Worm (Caenorhabditis elegans) whole organism, L2 larva: ENCODE measurements around the gene egl-27.
A peak's percentile ranks its signal among the peaks of the same experiment; 100 is the strongest.

Experiments used
- C34F6.9 ChIP-seq: fragments of 150-350 bp; optimal IDR thresholded peaks from 2 replicates; lab custom pipeline; 2014; ENCODE audit warnings: missing biosample characterization, missing genetic modification characterization
- F13H6.1 ChIP-seq: sonication (generic microtip); optimal IDR thresholded peaks from 2 replicates; lab custom pipeline; 2016; ENCODE audit warnings: missing genetic modification characterization, missing compliant biosample characterization
- R02D3.7 ChIP-seq: fragments of 150-350 bp; optimal IDR thresholded peaks from 2 replicates; lab custom pipeline; 2014; ENCODE audit warnings: missing biosample characterization, missing genetic modification characterization
- Y55F3AM.14 ChIP-seq: fragments of 200-800 bp; sonication (Bioruptor generic); optimal IDR thresholded peaks from 2 replicates; lab custom pipeline; 2018; ENCODE audit warnings: mild to moderate bottlenecking, missing genetic modification characterization, missing compliant biosample characterization
- ZK546.5 ChIP-seq: sonication (generic microtip); optimal IDR thresholded peaks from 2 replicates; lab custom pipeline; 2017; ENCODE audit warnings: missing biosample characterization, missing genetic modification characterization
- alr-1 ChIP-seq: fragments of 150-350 bp; optimal IDR thresholded peaks from 2 replicates; lab custom pipeline; 2014; ENCODE audit warnings: missing biosample characterization, missing genetic modification characterization
- aly-2 ChIP-seq: fragments of 150-350 bp; optimal IDR thresholded peaks from 2 replicates; lab custom pipeline; 2014; ENCODE audit warnings: missing biosample characterization, missing genetic modification characterization
- ama-1 ChIP-seq: fragments of 150-350 bp; optimal IDR thresholded peaks from 2 replicates; lab custom pipeline; 2018; ENCODE audit warnings: inconsistent platforms
- blmp-1 ChIP-seq: sonication (generic microtip); optimal IDR thresholded peaks from 2 replicates; lab custom pipeline; 2017; ENCODE audit warnings: missing genetic modification characterization, mild to moderate bottlenecking, missing compliant biosample characterization, antibody characterized with exemption, moderate library complexity; ENCODE audit not compliant: insufficient read depth
- ceh-16 ChIP-seq: fragments of 150-350 bp; optimal IDR thresholded peaks from 2 replicates; lab custom pipeline; 2014; ENCODE audit warnings: missing biosample characterization, missing genetic modification characterization
- ceh-82 ChIP-seq: fragments of 150-350 bp; optimal IDR thresholded peaks from 2 replicates; lab custom pipeline; 2014; ENCODE audit warnings: missing biosample characterization, missing genetic modification characterization
- crh-2 ChIP-seq: sonication (generic microtip); optimal IDR thresholded peaks from 2 replicates; lab custom pipeline; 2017; ENCODE audit warnings: missing biosample characterization, missing genetic modification characterization
- dmd-4 ChIP-seq: sonication (generic microtip); optimal IDR thresholded peaks from 2 replicates; lab custom pipeline; 2017; ENCODE audit warnings: missing biosample characterization, missing genetic modification characterization
- egl-27 ChIP-seq: sonication (generic microtip); optimal IDR thresholded peaks from 3 replicates; lab custom pipeline; 2017; ENCODE audit warnings: missing biosample characterization, missing genetic modification reagents, missing genetic modification characterization
- elt-1 ChIP-seq: fragments of 150-350 bp; optimal IDR thresholded peaks from 2 replicates; lab custom pipeline; 2014; ENCODE audit warnings: missing biosample characterization, missing genetic modification characterization
- elt-3 ChIP-seq: sonication (generic microtip); optimal IDR thresholded peaks from 2 replicates; lab custom pipeline; 2017; ENCODE audit warnings: missing biosample characterization, missing genetic modification characterization
- fos-1 ChIP-seq: fragments of 150-350 bp; optimal IDR thresholded peaks from 2 replicates; lab custom pipeline; 2014; ENCODE audit warnings: missing biosample characterization, missing genetic modification characterization
- lin-11 ChIP-seq: fragments of 150-350 bp; sonication (generic microtip); optimal IDR thresholded peaks from 2 replicates; lab custom pipeline; 2014; ENCODE audit warnings: missing biosample characterization, missing genetic modification characterization, inconsistent platforms, mixed read lengths
- lin-39 ChIP-seq: fragments of 150-350 bp; optimal IDR thresholded peaks from 2 replicates; lab custom pipeline; 2014; ENCODE audit warnings: missing biosample characterization, missing genetic modification reagents, missing genetic modification characterization
- mab-5 ChIP-seq: fragments of 150-350 bp; optimal IDR thresholded peaks from 2 replicates; lab custom pipeline; 2014; ENCODE audit warnings: missing biosample characterization, missing genetic modification characterization
- mbf-1 ChIP-seq: sonication (generic microtip); optimal IDR thresholded peaks from 2 replicates; lab custom pipeline; 2017; ENCODE audit warnings: missing biosample characterization, missing genetic modification characterization
- mdl-1 ChIP-seq, 2 experiments: fragments of 150-350 bp in 1 of 2; sonication (generic microtip) in 1 of 2; optimal IDR thresholded peaks; 2 replicates each; lab custom pipeline; 2017; ENCODE audit warnings: missing biosample characterization in 2 of 2, missing genetic modification characterization in 2 of 2
- nhr-10 ChIP-seq: sonication (generic microtip); optimal IDR thresholded peaks from 2 replicates; lab custom pipeline; 2017; ENCODE audit warnings: missing biosample characterization, missing genetic modification characterization
- nhr-12 ChIP-seq: fragments of 150-350 bp; optimal IDR thresholded peaks from 2 replicates; lab custom pipeline; 2014; ENCODE audit warnings: missing biosample characterization, missing genetic modification characterization
- nhr-129 ChIP-seq: fragments of 150-350 bp; optimal IDR thresholded peaks from 2 replicates; lab custom pipeline; 2014; ENCODE audit warnings: missing biosample characterization, missing genetic modification characterization
- nhr-21 ChIP-seq: fragments of 150-350 bp; optimal IDR thresholded peaks from 2 replicates; lab custom pipeline; 2014; ENCODE audit warnings: missing biosample characterization, missing genetic modification characterization
- nhr-23 ChIP-seq: fragments of 150-350 bp; optimal IDR thresholded peaks from 2 replicates; lab custom pipeline; 2014; ENCODE audit warnings: missing biosample characterization, missing genetic modification reagents, missing genetic modification characterization
- nhr-237 ChIP-seq: fragments of 150-350 bp; optimal IDR thresholded peaks from 2 replicates; lab custom pipeline; 2014; ENCODE audit warnings: missing biosample characterization, missing genetic modification characterization
- nhr-25 ChIP-seq: fragments of 150-350 bp; sonication (generic microtip); optimal IDR thresholded peaks from 3 replicates; lab custom pipeline; 2014; ENCODE audit warnings: missing biosample characterization, missing genetic modification characterization
- nhr-6 ChIP-seq: fragments of 150-350 bp; optimal IDR thresholded peaks from 2 replicates; lab custom pipeline; 2014; ENCODE audit warnings: missing biosample characterization, missing genetic modification characterization
- peb-1 ChIP-seq: fragments of 150-350 bp; optimal IDR thresholded peaks from 2 replicates; lab custom pipeline; 2014; ENCODE audit warnings: missing biosample characterization, missing genetic modification characterization
- sem-4 ChIP-seq: fragments of 150-350 bp; optimal IDR thresholded peaks from 2 replicates; lab custom pipeline; 2014; ENCODE audit warnings: missing biosample characterization, missing genetic modification reagents, missing genetic modification characterization
- skn-1 ChIP-seq: sonication (generic microtip); optimal IDR thresholded peaks from 2 replicates; lab custom pipeline; 2017; ENCODE audit warnings: missing biosample characterization, missing genetic modification characterization
- sma-9 ChIP-seq, 2 experiments: fragments of 150-350 bp in 1 of 2; sonication (generic microtip) in 1 of 2; optimal IDR thresholded peaks; 2 replicates each; lab custom pipeline; 2014 to 2016; ENCODE audit warnings: missing genetic modification characterization in 2 of 2, mild to moderate bottlenecking in 1 of 2, missing biosample characterization in 1 of 2, missing compliant biosample characterization in 1 of 2, missing genetic modification reagents in 1 of 2, moderate library complexity in 1 of 2
- unc-39 ChIP-seq: fragments of 150-350 bp; optimal IDR thresholded peaks from 2 replicates; lab custom pipeline; 2014; ENCODE audit warnings: missing biosample characterization, missing genetic modification characterization
- unc-55 ChIP-seq: fragments of 150-350 bp; sonication (generic microtip); optimal IDR thresholded peaks from 3 replicates; lab custom pipeline; 2014; ENCODE audit warnings: missing biosample characterization, missing genetic modification reagents, missing genetic modification characterization
- unc-62 ChIP-seq: fragments of 150-350 bp; optimal IDR thresholded peaks from 2 replicates; lab custom pipeline; 2014; ENCODE audit warnings: missing biosample characterization, missing genetic modification reagents, missing genetic modification characterization
- zag-1 ChIP-seq: fragments of 150-350 bp; optimal IDR thresholded peaks from 2 replicates; lab custom pipeline; 2014; ENCODE audit warnings: missing biosample characterization, missing genetic modification characterization
- ztf-11 ChIP-seq: sonication (generic microtip); optimal IDR thresholded peaks from 2 replicates; lab custom pipeline; 2017; ENCODE audit warnings: missing biosample characterization, missing genetic modification characterization
- ztf-4 ChIP-seq: fragments of 150-350 bp; optimal IDR thresholded peaks from 2 replicates; lab custom pipeline; 2014; ENCODE audit warnings: missing biosample characterization, missing genetic modification characterization

egl-27 gene

DNA sequence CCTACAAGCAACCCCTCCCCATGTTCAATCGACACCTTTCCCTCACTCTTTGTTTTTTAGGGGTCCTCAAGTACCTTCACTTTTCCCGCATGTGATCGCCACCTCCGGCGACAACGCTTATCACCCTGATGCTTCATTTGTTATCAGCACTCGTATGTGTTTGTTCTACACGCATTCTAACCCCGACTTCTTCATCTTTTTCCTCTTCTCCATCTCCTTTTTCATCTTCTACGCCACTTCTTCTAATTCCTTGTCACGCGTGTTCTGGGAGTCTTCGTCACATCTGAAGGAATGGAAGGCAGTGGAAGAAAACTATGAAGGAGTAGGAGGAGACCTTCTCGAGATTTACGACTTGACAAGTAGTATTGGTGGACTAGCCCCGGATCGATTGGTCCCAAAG lies 4.8 kb upstream of the egl-27 start:
- TF ChIP-seq mdl-1 (tag; optimal IDR thresholded peaks at IDR 0.05; lab: Kevin White, UChicago) = no peak
- peak; percentile 46 for TF ChIP-seq fos-1
- TF ChIP-seq dmd-4 = no peak
- no peak for TF ChIP-seq ZK546.5 (tag; lab: Kevin White, UChicago)
- TF ChIP-seq elt-1 = no peak
- no peak for TF ChIP-seq ceh-82 (tag; lab: Kevin White, UChicago)
- TF ChIP-seq ztf-4 (tag; lab: Kevin White, UChicago) = no peak
- TF ChIP-seq lin-11 (tag; lab: Kevin White, UChicago) = no peak
- TF ChIP-seq sma-9 (GFP tag; optimal IDR thresholded peaks at IDR 0.05; lab: Kevin White, UChicago) = peak; percentile 35
- TF ChIP-seq sma-9 (tag; optimal IDR thresholded peaks at IDR 0.05; lab: Kevin White, UChicago) = no peak
- peak; percentile 61 for TF ChIP-seq mab-5
- no peak for TF ChIP-seq zag-1 (tag; lab: Kevin White, UChicago)
- no peak for TF ChIP-seq peb-1 (tag; lab: Kevin White, UChicago)
- no peak for TF ChIP-seq ama-1 (lab: Kevin White, UChicago)
- no peak for TF ChIP-seq nhr-23 (tag; lab: Kevin White, UChicago)
- TF ChIP-seq crh-2 (tag; lab: Kevin White, UChicago) = no peak
- peak; percentile 55 for TF ChIP-seq nhr-129
- peak; percentile 35 for TF ChIP-seq egl-27
- no peak for TF ChIP-seq nhr-6 (tag; lab: Kevin White, UChicago)
- no peak for TF ChIP-seq nhr-12 (tag; lab: Kevin White, UChicago)
- TF ChIP-seq alr-1 (tag; lab: Kevin White, UChicago) = no peak
- no peak for TF ChIP-seq F13H6.1 (tag; lab: Kevin White, UChicago)
- no peak for TF ChIP-seq mbf-1 (tag; lab: Kevin White, UChicago)
- TF ChIP-seq blmp-1 (tag; lab: Kevin White, UChicago) = peak; percentile 3
- TF ChIP-seq unc-55 = no peak
- no peak for TF ChIP-seq Y55F3AM.14 (GFP tag; lab: Kevin White, UChicago)
- TF ChIP-seq nhr-25 = peak; percentile 24
- no peak for TF ChIP-seq R02D3.7 (tag; lab: Kevin White, UChicago)
- TF ChIP-seq unc-39 (tag; lab: Kevin White, UChicago) = no peak
- TF ChIP-seq nhr-21 (tag; lab: Kevin White, UChicago) = peak; percentile 30
- no peak for TF ChIP-seq C34F6.9 (tag; lab: Kevin White, UChicago)
- TF ChIP-seq, all 48 proteins: peak for 8

DNA sequence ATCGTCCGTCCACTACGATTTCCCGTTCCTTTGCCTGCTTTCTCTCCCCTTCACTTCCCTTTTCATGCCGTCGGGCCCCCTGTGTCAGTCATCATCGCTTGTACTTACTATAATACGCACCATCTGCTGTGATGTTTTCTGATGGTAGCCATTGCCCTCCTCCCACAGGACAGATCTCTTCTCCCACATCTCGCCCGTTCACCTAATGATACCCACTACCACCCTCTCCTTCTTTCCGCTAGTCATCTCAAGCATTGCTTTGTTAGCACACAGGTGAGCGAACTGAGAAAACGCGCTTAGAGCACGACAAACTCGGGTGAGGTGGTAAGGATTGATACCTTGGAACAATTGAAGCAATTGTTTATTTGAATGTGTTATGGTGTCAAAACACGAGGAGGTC lies 3.9 kb upstream of the egl-27 start:
- TF ChIP-seq blmp-1 (tag; lab: Kevin White, UChicago) (peak; percentile 37), mdl-1 (tag; optimal IDR thresholded peaks at IDR 0.05; lab: Kevin White, UChicago) (no peak), nhr-21 (tag; lab: Kevin White, UChicago) (no peak), nhr-23 (tag; lab: Kevin White, UChicago) (no peak), unc-55 (no peak), nhr-129 (peak; percentile 1), lin-39 (tag; lab: Kevin White, UChicago) (no peak), R02D3.7 (tag; lab: Kevin White, UChicago) (no peak)

- TF ChIP-seq nhr-129 (peak; percentile 41), elt-3 (tag; lab: Kevin White, UChicago) (no peak), unc-62 (GFP tag; lab: Kevin White, UChicago) (no peak), lin-39 (tag; lab: Kevin White, UChicago) (no peak), peb-1 (tag; lab: Kevin White, UChicago) (no peak), C34F6.9 (tag; lab: Kevin White, UChicago) (no peak), zag-1 (tag; lab: Kevin White, UChicago) (no peak), mdl-1 (tag; optimal IDR thresholded peaks at IDR 0.05; lab: Kevin White, UChicago) (peak in 1 of 2 experiments; percentile 4), sem-4 (no peak), mbf-1 (tag; lab: Kevin White, UChicago) (no peak), ceh-82 (tag; lab: Kevin White, UChicago) (no peak), ama-1 (lab: Kevin White, UChicago) (no peak), fos-1 (peak; percentile 29), F13H6.1 (tag; lab: Kevin White, UChicago) (peak; percentile 4), ztf-11 (no peak)
Measured at ce11 chrII:6831531-6832201, 3.1 kb upstream of the egl-27 start.

DNA sequence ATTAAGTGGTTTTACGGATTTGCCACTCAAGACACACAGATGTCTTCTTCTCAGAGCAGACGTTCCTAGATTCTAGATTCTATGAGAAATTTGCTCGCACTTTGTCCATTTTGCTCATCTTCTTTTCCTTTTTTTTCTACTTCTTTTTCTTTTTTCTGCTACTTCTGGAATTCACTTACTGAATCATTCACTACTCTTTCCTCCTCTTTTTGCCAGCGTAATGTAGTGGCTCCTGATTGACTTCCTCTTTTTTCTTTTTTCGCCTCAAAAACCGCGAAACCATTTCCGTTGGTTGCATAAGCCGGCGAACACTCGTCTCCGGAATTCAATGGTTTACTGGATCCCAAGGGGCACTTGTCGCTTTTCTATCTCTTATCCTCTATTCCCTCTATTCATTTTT lies 2.6 kb upstream of the egl-27 start:
- TF ChIP-seq elt-1 (no peak), fos-1 (no peak), Y55F3AM.14 (GFP tag; lab: Kevin White, UChicago) (no peak), ceh-16 (no peak), nhr-10 (tag; lab: Kevin White, UChicago) (no peak), aly-2 (no peak), nhr-25 (no peak), alr-1 (tag; lab: Kevin White, UChicago) (no peak), crh-2 (tag; lab: Kevin White, UChicago) (no peak), skn-1 (tag; lab: Kevin White, UChicago) (no peak), nhr-237 (no peak), unc-39 (tag; lab: Kevin White, UChicago) (no peak)
